Fruit fly (Drosophila melanogaster) whole organism, pupa: ENCODE measurements around the gene CG9592.

Experiments
- CG10348 ChIP-seq: fragments of 200-800 bp; sonication (Bioruptor generic); IDR thresholded peaks from 2 replicates; pipeline ENCODE4 v1.3.6; 2022; ENCODE audit warnings: missing biosample characterization, missing genetic modification characterization
- CG13204 ChIP-seq: fragments of 200-800 bp; sonication (Bioruptor generic); optimal IDR thresholded peaks from 2 replicates; lab custom pipeline; 2018; ENCODE audit warnings: missing biosample characterization, mild to moderate bottlenecking, missing genetic modification characterization, moderate library complexity
- CG32121 ChIP-seq: fragments of 200-800 bp; sonication (Bioruptor generic); IDR thresholded peaks from 2 replicates; pipeline ENCODE4 v1.3.6; 2022; ENCODE audit warnings: missing biosample characterization, missing genetic modification characterization
- CG34367 ChIP-seq: fragments of 200-800 bp; sonication (Bioruptor generic); optimal IDR thresholded peaks from 2 replicates; lab custom pipeline; 2018; ENCODE audit warnings: missing biosample characterization, mild to moderate bottlenecking, missing genetic modification characterization
- CG8159 ChIP-seq: fragments of 200-800 bp; sonication (Bioruptor generic); optimal IDR thresholded peaks from 3 replicates; lab custom pipeline; 2018; ENCODE audit warnings: missing biosample characterization, mild to moderate bottlenecking, missing genetic modification characterization, moderate library complexity
- EcR ChIP-seq: fragments of 200-800 bp; sonication (Bioruptor generic); optimal IDR thresholded peaks from 3 replicates; lab custom pipeline; 2019; ENCODE audit warnings: missing biosample characterization, missing genetic modification characterization, mild to moderate bottlenecking, moderate library complexity, missing genetic modification reagents
- Ets98B ChIP-seq: fragments of 200-800 bp; sonication (Bioruptor generic); IDR thresholded peaks from 2 replicates; pipeline ENCODE4 v1.3.6; 2022; ENCODE audit warnings: missing biosample characterization, missing genetic modification characterization
- Pif1A ChIP-seq: fragments of 200-800 bp; sonication (Bioruptor generic); optimal IDR thresholded peaks from 3 replicates; lab custom pipeline; 2016; ENCODE audit warnings: missing biosample characterization, missing genetic modification characterization
- Snoo ChIP-seq: fragments of 200-800 bp; sonication (Bioruptor generic); optimal IDR thresholded peaks from 3 replicates; lab custom pipeline; 2017; ENCODE audit warnings: missing biosample characterization, mild to moderate bottlenecking, missing genetic modification characterization, inconsistent platforms
- fd96Ca ChIP-seq: fragments of 200-800 bp; sonication (Bioruptor generic); IDR thresholded peaks from 3 replicates; pipeline ENCODE4 v1.3.6; 2022; ENCODE audit warnings: missing biosample characterization, missing genetic modification characterization
- rn ChIP-seq: fragments of 200-800 bp; sonication (Bioruptor generic); IDR thresholded peaks from 2 replicates; pipeline ENCODE4 v1.3.6; 2022; ENCODE audit warnings: missing biosample characterization, missing genetic modification characterization

DNA sequence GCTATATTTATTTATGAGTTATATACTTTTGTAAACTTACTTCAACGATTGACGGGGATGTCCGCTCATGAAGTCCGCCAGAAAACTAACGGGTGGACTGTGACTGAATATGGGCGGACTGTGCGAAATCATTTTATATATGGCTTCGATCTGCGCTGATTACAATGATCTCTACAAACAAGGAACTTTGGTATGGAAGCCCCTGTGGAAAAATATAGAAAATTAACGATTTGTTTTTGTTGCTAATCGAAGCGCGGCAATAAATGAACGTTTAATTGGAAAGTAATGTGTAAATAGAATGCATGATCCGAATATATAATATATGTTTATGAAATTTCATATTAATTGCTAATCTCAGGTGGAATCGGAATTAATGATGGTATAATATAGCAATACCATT is 32.3 kb downstream of the CG9592 start:
- TF ChIP-seq Ets98B (GFP tag; lab: Robert Waterston, UW), result no peak
- TF ChIP-seq Pif1A, result no peak
- no peak for TF ChIP-seq EcR (GFP tag; lab: Kevin White, UChicago)
- no peak for TF ChIP-seq rn (GFP tag; lab: Robert Waterston, UW)
- no peak for TF ChIP-seq CG34367 (tag; lab: Kevin White, UChicago)
- TF ChIP-seq fd96Ca (GFP tag; lab: Robert Waterston, UW), result no peak
- no peak for TF ChIP-seq CG13204
- no peak for TF ChIP-seq CG10348 (GFP tag; lab: Robert Waterston, UW)
- TF ChIP-seq CG32121, result no peak
- TF ChIP-seq CG8159 (tag; lab: Kevin White, UChicago), result no peak
- no peak for TF ChIP-seq Snoo (tag; lab: Kevin White, UChicago)
